Worm (Caenorhabditis elegans): ENCODE data around the gene asp-8.

ce11 chrV:3046364-3046763 is 22.0 kb downstream of the asp-8 start:
- TF ChIP-seq fkh-10 (GFP tag; optimal IDR thresholded peaks at IDR 0.05) = no peak
- TF ChIP-seq tbx-2 (tag; optimal IDR thresholded peaks at IDR 0.05) = no peak
- TF ChIP-seq nhr-11 (tag; optimal IDR thresholded peaks at IDR 0.05) = no peak
- TF ChIP-seq unc-42 (tag; optimal IDR thresholded peaks at IDR 0.05) = no peak
- no peak for TF ChIP-seq pag-3 (tag; optimal IDR thresholded peaks at IDR 0.05; ENCODE audit: borderline replicate concordance)
- no peak for TF ChIP-seq fax-1 (tag; optimal IDR thresholded peaks at IDR 0.05)
- no peak for TF ChIP-seq pha-4 (tag; optimal IDR thresholded peaks at IDR 0.05)
- TF ChIP-seq che-1 (tag; optimal IDR thresholded peaks at IDR 0.05) = no peak
- no peak for TF ChIP-seq ama-1 (optimal IDR thresholded peaks at IDR 0.05)
- TF ChIP-seq nhr-232 (tag; optimal IDR thresholded peaks at IDR 0.05) = no peak
- no peak for TF ChIP-seq unc-86 (tag; optimal IDR thresholded peaks at IDR 0.05)
- TF ChIP-seq gmeb-2 (tag; optimal IDR thresholded peaks at IDR 0.05) = no peak
- no peak for TF ChIP-seq pqm-1 (tag; optimal IDR thresholded peaks at IDR 0.05)

Data from whole organism, late embryonic.